Worm (Caenorhabditis elegans) whole organism, early embryonic: Measurements from ENCODE around the gene R02D5.8.

Experiments used
- B0310.2 ChIP-seq: sonication (generic microtip); optimal IDR thresholded peaks from 2 replicates; lab custom pipeline; 2016; ENCODE audit warnings: mild to moderate bottlenecking, missing genetic modification characterization, missing compliant biosample characterization
- aly-1 ChIP-seq: sonication (generic microtip); optimal IDR thresholded peaks from 2 replicates; lab custom pipeline; 2016; ENCODE audit warnings: missing genetic modification characterization, missing compliant biosample characterization
- ama-1 ChIP-seq: fragments of 150-350 bp; optimal IDR thresholded peaks from 2 replicates; lab custom pipeline; 2014
- hmg-4 ChIP-seq: fragments of 200-800 bp; sonication (Bioruptor generic); optimal IDR thresholded peaks from 2 replicates; lab custom pipeline; 2018; ENCODE audit warnings: mild to moderate bottlenecking, missing genetic modification characterization, missing compliant biosample characterization
- hnd-1 ChIP-seq: sonication (generic microtip); optimal IDR thresholded peaks from 2 replicates; lab custom pipeline; 2016; ENCODE audit warnings: missing genetic modification characterization, missing compliant biosample characterization
- pes-1 ChIP-seq: fragments of 200-800 bp; sonication (Bioruptor generic); IDR thresholded peaks from 2 replicates; pipeline ENCODE4 v1.3.6; 2022; ENCODE audit warnings: missing genetic modification reagents, missing genetic modification characterization, missing compliant biosample characterization
- tbx-37 ChIP-seq: fragments of 200-800 bp; sonication (Bioruptor generic); conservative IDR thresholded peaks from 2 replicates; pipeline ENCODE4 v1.3.6; 2022; ENCODE audit warnings: missing genetic modification reagents, missing genetic modification characterization, missing compliant biosample characterization
- tra-4 ChIP-seq: sonication (generic microtip); optimal IDR thresholded peaks from 2 replicates; lab custom pipeline; 2017; ENCODE audit warnings: missing genetic modification characterization, missing compliant biosample characterization

DNA sequence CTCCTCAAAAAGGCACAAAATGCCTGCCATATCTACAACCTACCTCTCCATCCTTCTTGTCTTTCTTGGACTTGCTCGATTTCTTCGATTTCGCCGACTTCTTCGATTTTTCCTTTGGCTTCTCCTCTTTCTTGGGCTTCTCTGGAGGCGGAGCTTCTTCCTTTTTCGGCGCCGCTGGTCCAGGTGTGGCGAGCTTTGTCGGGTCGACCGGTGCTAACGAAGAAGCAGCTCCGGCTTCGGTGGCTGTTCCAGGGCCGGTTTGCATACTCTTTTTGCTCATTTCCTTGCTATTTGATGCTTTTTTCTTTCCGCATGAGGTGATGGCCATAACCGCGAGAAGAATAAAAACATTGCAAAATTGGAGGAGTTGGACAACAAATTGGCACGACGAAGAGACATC is 38.6 kb downstream of the R02D5.8 start:
- TF ChIP-seq aly-1 (tag; lab: Kevin White, UChicago) (no peak), B0310.2 (tag; lab: Kevin White, UChicago) (no peak), ama-1 (lab: Kevin White, UChicago) (no peak), hnd-1 (tag; lab: Kevin White, UChicago) (no peak), tra-4 (tag; lab: Kevin White, UChicago) (no peak), tbx-37 (GFP tag; lab: Robert Waterston, UW) (no peak), hmg-4 (GFP tag; lab: Kevin White, UChicago) (no peak), pes-1 (GFP tag; lab: Robert Waterston, UW) (no peak)
